Fruit fly (Drosophila melanogaster) whole organism, wandering third instar larva: ENCODE results near the gene NijB.

Source experiments
- Abd-B ChIP-seq: fragments of >200 bp; optimal IDR thresholded peaks from 2 replicates; lab custom pipeline; 2017; ENCODE audit warnings: missing biosample characterization, missing genetic modification characterization
- CG32264 ChIP-seq: fragments of 200-800 bp; sonication (Bioruptor generic); optimal IDR thresholded peaks from 2 replicates; lab custom pipeline; 2016; ENCODE audit warnings: missing biosample characterization, missing genetic modification characterization
- CG9705 ChIP-seq: fragments of 200-800 bp; sonication (Bioruptor generic); optimal IDR thresholded peaks from 2 replicates; lab custom pipeline; 2018; ENCODE audit warnings: missing biosample characterization, mild to moderate bottlenecking, missing genetic modification characterization
- CrebA ChIP-seq: fragments of 200-800 bp; sonication (Bioruptor generic); optimal IDR thresholded peaks from 2 replicates; lab custom pipeline; 2016; ENCODE audit warnings: missing biosample characterization, mild to moderate bottlenecking, missing genetic modification characterization, borderline replicate concordance
- Dif ChIP-seq: fragments of 200-275, 200-300 bp; sonication (Bioruptor generic); optimal IDR thresholded peaks from 2 replicates; lab custom pipeline; 2018; ENCODE audit warnings: missing biosample characterization, missing genetic modification characterization; ENCODE audit not compliant: partially characterized antibody
- GATAd ChIP-seq: sonication (Bioruptor generic); optimal IDR thresholded peaks from 2 replicates; lab custom pipeline; 2016; ENCODE audit warnings: missing biosample characterization, missing genetic modification characterization
- Hnf4 ChIP-seq: fragments of 200-800 bp; sonication (Bioruptor generic); optimal IDR thresholded peaks from 2 replicates; lab custom pipeline; 2016; ENCODE audit warnings: missing biosample characterization, mild to moderate bottlenecking, missing genetic modification characterization
- Hr83 ChIP-seq: fragments of 200-300 bp; sonication (Bioruptor generic); optimal IDR thresholded peaks from 2 replicates; lab custom pipeline; 2016; ENCODE audit warnings: missing biosample characterization, mild to moderate bottlenecking, missing genetic modification characterization, moderate library complexity; ENCODE audit not compliant: poor library complexity, severe bottlenecking
- Jra ChIP-seq: sonication (Bioruptor generic); optimal IDR thresholded peaks from 2 replicates; lab custom pipeline; 2016; ENCODE audit warnings: missing biosample characterization, missing genetic modification characterization
- Mio ChIP-seq: sonication (Bioruptor generic); optimal IDR thresholded peaks from 2 replicates; lab custom pipeline; 2016; ENCODE audit warnings: missing biosample characterization, missing genetic modification characterization
- Myc ChIP-seq: fragments of >200 bp; optimal IDR thresholded peaks from 2 replicates; lab custom pipeline; 2017
- OdsH ChIP-seq: fragments of 200-800 bp; sonication (Bioruptor generic); optimal IDR thresholded peaks from 2 replicates; lab custom pipeline; 2016; ENCODE audit warnings: missing biosample characterization, mild to moderate bottlenecking, missing genetic modification characterization
- Rel ChIP-seq, 2 experiments: fragments of 200-800 bp; sonication (Bioruptor generic) in 1 of 2; optimal IDR thresholded peaks; 2 replicates in 1 of 2; 3 replicates in 1 of 2; lab custom pipeline; 2016 to 2019; ENCODE audit warnings: mild to moderate bottlenecking in 2 of 2, missing biosample characterization in 2 of 2, missing genetic modification characterization in 2 of 2, moderate library complexity in 1 of 2
- Sp1 ChIP-seq: fragments of 200-800 bp; sonication (Bioruptor generic); optimal IDR thresholded peaks from 3 replicates; lab custom pipeline; 2019; ENCODE audit warnings: missing biosample characterization, mild to moderate bottlenecking, missing genetic modification characterization, moderate library complexity
- Vsx2 ChIP-seq: fragments of 200-300, 225-300 bp; sonication (Bioruptor generic); optimal IDR thresholded peaks from 2 replicates; lab custom pipeline; 2018; ENCODE audit warnings: missing biosample characterization, missing genetic modification characterization; ENCODE audit not compliant: partially characterized antibody
- br ChIP-seq: fragments of 200-800 bp; sonication (Bioruptor generic); optimal IDR thresholded peaks from 2 replicates; lab custom pipeline; 2016; ENCODE audit warnings: missing biosample characterization, missing genetic modification characterization
- brk ChIP-seq: fragments of 200-800 bp; sonication (Bioruptor generic); optimal IDR thresholded peaks from 2 replicates; lab custom pipeline; 2016; ENCODE audit warnings: missing biosample characterization, mild to moderate bottlenecking, missing genetic modification characterization
- dl ChIP-seq, 2 experiments: fragments of 175-275, 200-275 bp in 1 of 2; fragments of 200-275 bp in 1 of 2; sonication (Bioruptor generic); optimal IDR thresholded peaks; lab custom pipeline; 2018; ENCODE audit warnings: mild to moderate bottlenecking in 2 of 2, missing biosample characterization in 2 of 2, missing genetic modification characterization in 2 of 2, moderate library complexity in 2 of 2; ENCODE audit not compliant: partially characterized antibody in 2 of 2, insufficient read depth in 1 of 2
- dsf ChIP-seq: sonication (Bioruptor generic); optimal IDR thresholded peaks from 2 replicates; lab custom pipeline; 2016; ENCODE audit warnings: missing biosample characterization, missing genetic modification characterization, borderline replicate concordance
- ey ChIP-seq: fragments of 200-800 bp; sonication (Bioruptor generic); optimal IDR thresholded peaks from 2 replicates; lab custom pipeline; 2016; ENCODE audit warnings: missing biosample characterization, missing genetic modification characterization
- foxo ChIP-seq, 2 experiments: fragments of 200-800 bp; sonication (Bioruptor generic); optimal IDR thresholded peaks; 2 replicates in 1 of 2; 3 replicates in 1 of 2; lab custom pipeline; 2016 to 2017; ENCODE audit warnings: missing biosample characterization in 2 of 2, missing genetic modification characterization in 2 of 2
- fru ChIP-seq: fragments of 200-800 bp; sonication (Bioruptor generic); optimal IDR thresholded peaks from 3 replicates; lab custom pipeline; 2016; ENCODE audit warnings: missing biosample characterization, mild to moderate bottlenecking, missing genetic modification characterization
- h ChIP-seq: fragments of 200-800 bp; sonication (Bioruptor generic); optimal IDR thresholded peaks from 3 replicates; lab custom pipeline; 2016; ENCODE audit warnings: missing biosample characterization, mild to moderate bottlenecking, missing genetic modification characterization
- jim ChIP-seq: fragments of 175-275, 200-325 bp; sonication (Bioruptor generic); optimal IDR thresholded peaks from 2 replicates; lab custom pipeline; 2016; ENCODE audit warnings: missing biosample characterization, mild to moderate bottlenecking, missing genetic modification characterization
- lola ChIP-seq: fragments of >200 bp; optimal IDR thresholded peaks from 2 replicates; lab custom pipeline; 2017; ENCODE audit warnings: missing biosample characterization, missing genetic modification characterization
- pan ChIP-seq: fragments of >200 bp; optimal IDR thresholded peaks from 2 replicates; lab custom pipeline; 2017
- rgr ChIP-seq: fragments of 200-800 bp; sonication (Bioruptor generic); optimal IDR thresholded peaks from 3 replicates; lab custom pipeline; 2016; ENCODE audit warnings: missing biosample characterization, mild to moderate bottlenecking, missing genetic modification characterization
- sage ChIP-seq: fragments of 200-800 bp; sonication (Bioruptor generic); optimal IDR thresholded peaks from 2 replicates; lab custom pipeline; 2016; ENCODE audit warnings: missing biosample characterization, mild to moderate bottlenecking, missing genetic modification characterization
- sv ChIP-seq: fragments of 200-800 bp; sonication (Bioruptor generic); optimal IDR thresholded peaks from 3 replicates; lab custom pipeline; 2016; ENCODE audit warnings: missing biosample characterization, missing genetic modification characterization
- tai ChIP-seq: sonication (Bioruptor generic); optimal IDR thresholded peaks from 2 replicates; lab custom pipeline; 2016; ENCODE audit warnings: missing biosample characterization, missing genetic modification characterization
- usp ChIP-seq: fragments of >200 bp; optimal IDR thresholded peaks from 2 replicates; lab custom pipeline; 2017; ENCODE audit warnings: missing biosample characterization, missing genetic modification characterization
- woc ChIP-seq: sonication (Bioruptor generic); optimal IDR thresholded peaks from 2 replicates; lab custom pipeline; 2016; ENCODE audit warnings: missing biosample characterization, mild to moderate bottlenecking, missing genetic modification characterization

Gene NijB

dm6 chr3L:18896297-18896863 is 4.2 kb downstream of the NijB start:
- TF ChIP-seq lola (no peak), br (GFP tag; lab: Kevin White, UChicago) (peak; percentile 12), Abd-B (GFP tag; lab: Kevin White, UChicago) (no peak), Sp1 (GFP tag; lab: Kevin White, UChicago) (peak; percentile 41), Dif (GFP tag; lab: Kevin White, UChicago) (no peak)

- TF ChIP-seq br (GFP tag; lab: Kevin White, UChicago) (no peak), Dif (GFP tag; lab: Kevin White, UChicago) (no peak), sv (GFP tag; lab: Kevin White, UChicago) (no peak), ey (GFP tag; lab: Kevin White, UChicago) (no peak), Jra (GFP tag; lab: Kevin White, UChicago) (no peak), rgr (GFP tag; lab: Kevin White, UChicago) (no peak), jim (GFP tag; lab: Kevin White, UChicago) (peak; percentile 65), Myc (lab: Kevin White, UChicago) (no peak)
Measured at dm6 chr3L:18897459-18898085, 5.4 kb downstream of the NijB start.

DNA sequence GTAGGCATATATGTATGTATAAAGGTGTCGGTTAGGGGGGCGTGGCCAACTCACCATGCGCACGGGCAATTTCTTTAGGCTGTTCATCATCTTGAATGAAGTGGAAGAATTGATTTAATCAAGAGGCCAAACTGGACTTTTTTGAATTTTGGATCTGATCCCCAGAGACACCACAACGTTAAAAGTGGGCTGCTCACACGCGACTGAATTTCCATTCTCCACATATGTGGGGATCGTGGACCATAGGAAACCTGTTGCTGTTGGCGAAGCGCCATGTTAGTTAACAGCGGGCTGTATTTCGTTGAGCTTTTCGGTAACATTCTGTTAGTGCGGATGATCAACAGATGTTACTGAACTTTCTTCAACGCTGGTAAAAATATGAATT is 5.9 kb downstream of the NijB start, which contains the start of gene CG3902:
Gene CG3902, minus strand, starts transcription at position 208 of the 385 bp plus-strand sequence.
- no peak for TF ChIP-seq tai
- TF ChIP-seq br (GFP tag; lab: Kevin White, UChicago): peak; percentile 22
- no peak for TF ChIP-seq CG9705 (GFP tag; lab: Kevin White, UChicago)
- no peak for TF ChIP-seq woc (GFP tag; lab: Kevin White, UChicago)
- peak; percentile 49 for TF ChIP-seq rgr (GFP tag; lab: Kevin White, UChicago)
- TF ChIP-seq pan: no peak
- peak; percentile 82 for TF ChIP-seq Dif (GFP tag; lab: Kevin White, UChicago)
- no peak for TF ChIP-seq sage (GFP tag; lab: Kevin White, UChicago)
- TF ChIP-seq lola: no peak
- TF ChIP-seq Hr83 (GFP tag; lab: Kevin White, UChicago): peak; percentile 27
- TF ChIP-seq dl (GFP tag; optimal IDR thresholded peaks at IDR 0.05; lab: Kevin White, UChicago; ENCODE audit: insufficient read depth in 1 of 2, partially characterized antibody in 2 of 2): no peak
- TF ChIP-seq h: peak; percentile 94
- peak; percentile 43 for TF ChIP-seq Hnf4 (GFP tag; lab: Kevin White, UChicago)
- TF ChIP-seq Jra (GFP tag; lab: Kevin White, UChicago): no peak
- TF ChIP-seq OdsH: no peak
- TF ChIP-seq GATAd (GFP tag; lab: Kevin White, UChicago): no peak
- TF ChIP-seq Sp1 (GFP tag; lab: Kevin White, UChicago): peak; percentile 53
- no peak for TF ChIP-seq Rel (GFP tag; optimal IDR thresholded peaks at IDR 0.05; lab: Kevin White, UChicago)
- TF ChIP-seq Rel (tag; optimal IDR thresholded peaks at IDR 0.05; lab: Kevin White, UChicago): peak; percentile 34
- no peak for TF ChIP-seq CrebA (GFP tag; lab: Kevin White, UChicago)
- no peak for TF ChIP-seq Mio (GFP tag; lab: Kevin White, UChicago)
- TF ChIP-seq jim (GFP tag; lab: Kevin White, UChicago): no peak
- no peak for TF ChIP-seq dsf (GFP tag; lab: Kevin White, UChicago)
- TF ChIP-seq CG32264 (GFP tag; lab: Kevin White, UChicago): no peak
- TF ChIP-seq sv (GFP tag; lab: Kevin White, UChicago): no peak
- TF ChIP-seq brk (GFP tag; lab: Kevin White, UChicago): peak; percentile 80
- peak; percentile 1 for TF ChIP-seq fru (GFP tag; lab: Kevin White, UChicago)
- no peak for TF ChIP-seq foxo (GFP tag; optimal IDR thresholded peaks at IDR 0.05; lab: Kevin White, UChicago)
- peak; percentile 9 for TF ChIP-seq ey (GFP tag; lab: Kevin White, UChicago)
- TF ChIP-seq usp (GFP tag; lab: Kevin White, UChicago): no peak
- TF ChIP-seq Vsx2 (GFP tag; lab: Kevin White, UChicago): no peak
